Worm (Caenorhabditis elegans) whole organism, L3 larva: ENCODE measurements around the gene prx-5.
A peak's percentile ranks its signal among the peaks of the same experiment; 100 is the strongest.

Source experiments
- R02D3.7 ChIP-seq: fragments of 150-350 bp; optimal IDR thresholded peaks from 2 replicates; lab custom pipeline; 2014; ENCODE audit warnings: missing biosample characterization, missing genetic modification characterization
- ZK546.5 ChIP-seq: sonication (generic microtip); optimal IDR thresholded peaks from 2 replicates; lab custom pipeline; 2017; ENCODE audit warnings: missing biosample characterization, missing genetic modification characterization
- aly-2 ChIP-seq: fragments of 150-350 bp; optimal IDR thresholded peaks from 2 replicates; lab custom pipeline; 2014; ENCODE audit warnings: missing biosample characterization, missing genetic modification characterization
- ama-1 ChIP-seq: fragments of 150-350 bp; optimal IDR thresholded peaks from 2 replicates; lab custom pipeline; 2018
- ceh-16 ChIP-seq: sonication (generic microtip); optimal IDR thresholded peaks from 2 replicates; lab custom pipeline; 2017; ENCODE audit warnings: missing biosample characterization, missing genetic modification characterization
- ceh-28 ChIP-seq: fragments of 150-350 bp; optimal IDR thresholded peaks from 2 replicates; lab custom pipeline; 2014; ENCODE audit warnings: missing biosample characterization, missing genetic modification reagents, missing genetic modification characterization
- ceh-82 ChIP-seq: fragments of 150-350 bp; optimal IDR thresholded peaks from 2 replicates; lab custom pipeline; 2014; ENCODE audit warnings: missing biosample characterization, missing genetic modification characterization
- ceh-9 ChIP-seq: sonication (generic microtip); optimal IDR thresholded peaks from 2 replicates; lab custom pipeline; 2018; ENCODE audit warnings: missing biosample characterization, missing genetic modification characterization
- daf-12 ChIP-seq: fragments of 150-350 bp; optimal IDR thresholded peaks from 2 replicates; lab custom pipeline; 2014; ENCODE audit warnings: missing biosample characterization, missing genetic modification reagents, missing genetic modification characterization
- egl-27 ChIP-seq: sonication (generic microtip); optimal IDR thresholded peaks from 4 replicates; lab custom pipeline; 2017; ENCODE audit warnings: missing biosample characterization, missing genetic modification reagents, missing genetic modification characterization
- egl-5 ChIP-seq: fragments of 150-350 bp; optimal IDR thresholded peaks from 2 replicates; lab custom pipeline; 2017; ENCODE audit warnings: missing biosample characterization, missing genetic modification reagents, missing genetic modification characterization, inconsistent platforms
- elt-1 ChIP-seq: fragments of 150-350 bp; optimal IDR thresholded peaks from 2 replicates; lab custom pipeline; 2014; ENCODE audit warnings: missing biosample characterization, missing genetic modification characterization
- elt-2 ChIP-seq: sonication (generic microtip); optimal IDR thresholded peaks from 2 replicates; lab custom pipeline; 2016; ENCODE audit warnings: missing genetic modification reagents, mild to moderate bottlenecking, missing genetic modification characterization, missing compliant biosample characterization
- elt-3 ChIP-seq, 3 experiments: fragments of 150-350 bp in 1 of 3; sonication (generic microtip) in 2 of 3; optimal IDR thresholded peaks; 2 replicates in 2 of 3; 4 replicates in 1 of 3; lab custom pipeline; 2014 to 2017; ENCODE audit warnings: missing biosample characterization in 3 of 3, missing genetic modification characterization in 3 of 3
- eor-1 ChIP-seq, 2 experiments: fragments of 150-350 bp; optimal IDR thresholded peaks; 2 replicates each; lab custom pipeline; 2014 to 2018; ENCODE audit warnings: missing biosample characterization in 2 of 2, missing genetic modification characterization in 2 of 2
- fkh-10 ChIP-seq: sonication (generic microtip); optimal IDR thresholded peaks from 2 replicates; lab custom pipeline; 2017; ENCODE audit warnings: missing biosample characterization, missing genetic modification reagents, missing genetic modification characterization
- fkh-2 ChIP-seq: fragments of 150-350 bp; optimal IDR thresholded peaks from 2 replicates; lab custom pipeline; 2014; ENCODE audit warnings: missing biosample characterization, missing genetic modification reagents, missing genetic modification characterization
- fos-1 ChIP-seq: fragments of 150-350 bp; optimal IDR thresholded peaks from 2 replicates; lab custom pipeline; 2014; ENCODE audit warnings: missing biosample characterization, missing genetic modification characterization
- hmg-11 ChIP-seq: sonication (generic microtip); optimal IDR thresholded peaks from 2 replicates; lab custom pipeline; 2016; ENCODE audit warnings: missing genetic modification characterization, missing compliant biosample characterization
- jun-1 ChIP-seq: fragments of 150-350 bp; optimal IDR thresholded peaks from 2 replicates; lab custom pipeline; 2014; ENCODE audit warnings: missing biosample characterization, missing genetic modification reagents, missing genetic modification characterization
- lin-15B ChIP-seq: fragments of 150-350 bp; optimal IDR thresholded peaks from 2 replicates; lab custom pipeline; 2014; ENCODE audit warnings: missing biosample characterization, missing genetic modification characterization
- lin-39 ChIP-seq: fragments of 150-350 bp; optimal IDR thresholded peaks from 2 replicates; lab custom pipeline; 2018; ENCODE audit warnings: missing biosample characterization, missing genetic modification reagents, missing genetic modification characterization
- lsy-12 ChIP-seq: sonication (generic microtip); optimal IDR thresholded peaks from 2 replicates; lab custom pipeline; 2016; ENCODE audit warnings: mild to moderate bottlenecking, missing genetic modification characterization, missing compliant biosample characterization
- mdl-1 ChIP-seq: fragments of 150-350 bp; optimal IDR thresholded peaks from 2 replicates; lab custom pipeline; 2014; ENCODE audit warnings: missing biosample characterization, missing genetic modification characterization
- mml-1 ChIP-seq: fragments of 150-350 bp; sonication (generic microtip); optimal IDR thresholded peaks from 3 replicates; lab custom pipeline; 2014; ENCODE audit warnings: missing biosample characterization, missing genetic modification characterization
- nfya-1 ChIP-seq: sonication (generic microtip); optimal IDR thresholded peaks from 2 replicates; lab custom pipeline; 2017; ENCODE audit warnings: missing genetic modification characterization, mild to moderate bottlenecking, missing compliant biosample characterization, antibody characterized with exemption, moderate library complexity; ENCODE audit not compliant: insufficient read depth
- nhr-11 ChIP-seq: fragments of 150-350 bp; optimal IDR thresholded peaks from 2 replicates; lab custom pipeline; 2014; ENCODE audit warnings: missing biosample characterization, missing genetic modification characterization
- nhr-12 ChIP-seq: fragments of 150-350 bp; optimal IDR thresholded peaks from 2 replicates; lab custom pipeline; 2014; ENCODE audit warnings: missing biosample characterization, missing genetic modification characterization
- nhr-23 ChIP-seq: fragments of 150-350 bp; optimal IDR thresholded peaks from 2 replicates; lab custom pipeline; 2014; ENCODE audit warnings: missing biosample characterization, missing genetic modification reagents, missing genetic modification characterization
- nhr-237 ChIP-seq: fragments of 150-350 bp; optimal IDR thresholded peaks from 2 replicates; lab custom pipeline; 2014; ENCODE audit warnings: missing biosample characterization, missing genetic modification characterization
- nhr-25 ChIP-seq: sonication (generic microtip); optimal IDR thresholded peaks from 2 replicates; lab custom pipeline; 2017; ENCODE audit warnings: missing biosample characterization, missing genetic modification characterization
- nhr-28 ChIP-seq: fragments of 150-350 bp; optimal IDR thresholded peaks from 2 replicates; lab custom pipeline; 2014; ENCODE audit warnings: missing biosample characterization, missing genetic modification characterization
- nhr-43 ChIP-seq: sonication (generic microtip); optimal IDR thresholded peaks from 2 replicates; lab custom pipeline; 2016; ENCODE audit warnings: mild to moderate bottlenecking, missing genetic modification characterization, missing compliant biosample characterization; ENCODE audit not compliant: poor library complexity, severe bottlenecking
- nhr-67 ChIP-seq: fragments of 150-350 bp; optimal IDR thresholded peaks from 2 replicates; lab custom pipeline; 2014; ENCODE audit warnings: missing biosample characterization, missing genetic modification characterization
- nhr-76 ChIP-seq: fragments of 150-350 bp; sonication (generic microtip); optimal IDR thresholded peaks from 5 replicates; lab custom pipeline; 2014; ENCODE audit warnings: missing biosample characterization, missing genetic modification characterization
- nhr-77 ChIP-seq: fragments of 150-350 bp; optimal IDR thresholded peaks from 2 replicates; lab custom pipeline; 2014; ENCODE audit warnings: missing biosample characterization, missing genetic modification characterization
- pha-4 ChIP-seq: fragments of 150-350 bp; optimal IDR thresholded peaks from 2 replicates; lab custom pipeline; 2014; ENCODE audit warnings: missing biosample characterization, missing genetic modification reagents, missing genetic modification characterization
- pqm-1 ChIP-seq: fragments of 150-350 bp; optimal IDR thresholded peaks from 2 replicates; lab custom pipeline; 2017; ENCODE audit warnings: missing biosample characterization, missing genetic modification characterization, inconsistent platforms
- sea-2 ChIP-seq: fragments of 150-350 bp; sonication (generic microtip); optimal IDR thresholded peaks from 4 replicates; lab custom pipeline; 2014; ENCODE audit warnings: missing biosample characterization, missing genetic modification reagents, missing genetic modification characterization
- skn-1 ChIP-seq: fragments of 150-350 bp; optimal IDR thresholded peaks from 2 replicates; lab custom pipeline; 2014; ENCODE audit warnings: missing biosample characterization, missing genetic modification characterization
- snpc-4 ChIP-seq: fragments of 150-350 bp; optimal IDR thresholded peaks from 2 replicates; lab custom pipeline; 2014; ENCODE audit warnings: missing biosample characterization, missing genetic modification characterization
- tbx-2 ChIP-seq: sonication (generic microtip); optimal IDR thresholded peaks from 2 replicates; lab custom pipeline; 2016; ENCODE audit warnings: mild to moderate bottlenecking, missing genetic modification characterization, missing compliant biosample characterization
- unc-39 ChIP-seq: sonication (generic microtip); optimal IDR thresholded peaks from 4 replicates; lab custom pipeline; 2017; ENCODE audit warnings: missing biosample characterization, missing genetic modification characterization
- unc-62 ChIP-seq: fragments of 150-350 bp; sonication (generic microtip); optimal IDR thresholded peaks from 4 replicates; lab custom pipeline; 2014; ENCODE audit warnings: missing biosample characterization, missing genetic modification reagents, missing genetic modification characterization
- zag-1 ChIP-seq: fragments of 150-350 bp; optimal IDR thresholded peaks from 2 replicates; lab custom pipeline; 2014; ENCODE audit warnings: missing biosample characterization, missing genetic modification characterization
- ztf-11 ChIP-seq: fragments of 150-350 bp; optimal IDR thresholded peaks from 2 replicates; lab custom pipeline; 2014; ENCODE audit warnings: missing biosample characterization, missing genetic modification characterization
- ztf-4 ChIP-seq: fragments of 150-350 bp; optimal IDR thresholded peaks from 2 replicates; lab custom pipeline; 2014; ENCODE audit warnings: missing biosample characterization, missing genetic modification characterization

Gene prx-5

DNA sequence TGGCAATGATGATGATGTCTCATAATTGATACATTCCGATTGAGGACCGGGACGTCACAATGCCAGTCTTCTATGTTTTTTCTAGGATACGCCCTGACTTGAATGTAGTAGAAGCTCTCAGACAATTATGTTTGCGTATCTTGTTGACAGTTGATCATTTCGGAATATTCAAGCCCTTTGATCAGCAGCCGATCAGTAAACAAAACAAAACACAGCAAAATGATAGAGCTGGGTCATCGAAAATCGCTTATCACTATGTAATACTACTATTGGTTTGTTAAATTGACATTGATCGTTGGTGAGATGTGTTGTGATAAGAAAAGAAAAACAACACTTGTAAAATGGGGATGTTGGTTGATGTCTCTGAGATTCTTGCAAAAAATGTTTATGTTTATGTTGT is 33.6 kb downstream of the prx-5 start:
- TF ChIP-seq fkh-10 (GFP tag; lab: Kevin White, UChicago) (no peak), elt-2 (tag; lab: Kevin White, UChicago) (peak; percentile 7), ceh-82 (no peak), nhr-23 (tag; lab: Kevin White, UChicago) (no peak), ceh-9 (tag; lab: Kevin White, UChicago) (no peak), ZK546.5 (no peak), daf-12 (no peak)

DNA sequence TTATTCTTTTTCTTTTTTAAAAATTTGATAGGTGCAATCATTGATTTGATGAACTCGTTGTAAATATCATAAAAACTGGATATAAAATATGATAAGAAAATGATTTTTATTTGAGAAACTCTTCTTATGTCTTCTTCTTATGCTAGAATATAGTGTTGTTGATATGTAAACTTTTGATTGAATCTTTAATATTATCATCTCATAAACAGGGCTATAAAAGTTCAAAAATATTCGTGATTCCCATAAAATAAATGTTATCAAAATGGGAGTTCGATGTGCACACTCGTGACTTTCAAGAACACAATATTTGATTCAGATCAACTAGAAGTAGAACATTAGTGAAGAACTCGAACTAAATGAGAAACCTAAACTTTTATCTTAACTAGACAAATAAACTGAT is 34.3 kb downstream of the prx-5 start:
- TF ChIP-seq elt-2 (tag; lab: Kevin White, UChicago) (peak; percentile 89), skn-1 (tag; lab: Kevin White, UChicago) (no peak), fkh-2 (tag; lab: Kevin White, UChicago) (no peak), pha-4 (tag; lab: Kevin White, UChicago) (peak; percentile 52), nhr-25 (tag; lab: Kevin White, UChicago) (no peak), nhr-43 (tag; lab: Kevin White, UChicago) (no peak), egl-27 (no peak), egl-5 (tag; lab: Kevin White, UChicago) (no peak), lsy-12 (no peak), pqm-1 (tag; lab: Kevin White, UChicago) (peak; percentile 80), jun-1 (tag; lab: Kevin White, UChicago) (peak; percentile 47)

DNA sequence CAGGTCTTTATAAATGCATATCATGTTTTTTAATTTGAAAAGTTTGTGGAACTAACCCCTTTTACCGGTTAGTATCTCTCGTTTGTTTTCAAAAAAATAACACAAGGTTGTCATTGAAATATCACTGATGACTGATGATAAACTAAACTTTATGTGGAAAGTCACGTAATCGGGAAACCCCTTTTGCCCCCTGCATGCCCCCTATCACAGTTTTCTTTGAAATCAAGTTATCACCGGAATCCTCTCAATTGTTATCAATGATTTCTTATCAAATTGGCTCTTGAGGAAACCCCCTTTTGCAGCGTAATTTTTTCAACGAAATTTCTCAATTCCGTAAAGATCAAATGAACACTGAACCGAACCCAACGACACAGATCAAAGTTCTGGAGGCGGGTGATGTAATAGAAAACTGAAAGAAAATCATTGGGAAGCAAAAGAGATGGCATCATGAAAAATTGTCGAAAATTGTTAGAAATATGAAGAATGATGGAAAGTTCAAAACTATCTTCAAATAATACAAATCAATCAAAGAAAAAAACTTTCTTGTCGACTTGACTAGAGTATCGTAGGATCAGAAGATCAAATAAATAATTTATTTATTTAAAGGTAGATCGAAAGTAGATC is 35.8 kb downstream of the prx-5 start:
- TF ChIP-seq snpc-4 (tag; lab: Kevin White, UChicago), result no peak
- TF ChIP-seq ZK546.5, result no peak
- TF ChIP-seq mdl-1, result peak; percentile 39
- peak; percentile 95 for TF ChIP-seq elt-2 (tag; lab: Kevin White, UChicago)
- TF ChIP-seq unc-39 (tag; lab: Kevin White, UChicago), result no peak
- TF ChIP-seq nhr-77, result no peak
- TF ChIP-seq hmg-11, result no peak
- TF ChIP-seq ceh-82, result no peak
- no peak for TF ChIP-seq lin-39 (tag; lab: Kevin White, UChicago)
- no peak for TF ChIP-seq ceh-16 (tag; lab: Kevin White, UChicago)
- no peak for TF ChIP-seq skn-1 (tag; lab: Kevin White, UChicago)
- TF ChIP-seq nfya-1 (tag; lab: Kevin White, UChicago), result peak; percentile 17
- peak; percentile 67 for TF ChIP-seq jun-1 (tag; lab: Kevin White, UChicago)
- TF ChIP-seq tbx-2 (tag; lab: Kevin White, UChicago), result no peak
- no peak for TF ChIP-seq egl-5 (tag; lab: Kevin White, UChicago)
- no peak for TF ChIP-seq nhr-67
- TF ChIP-seq fos-1 (tag; lab: Kevin White, UChicago), result peak; percentile 66
- TF ChIP-seq nhr-76 (tag; lab: Kevin White, UChicago), result no peak
- TF ChIP-seq nhr-28 (tag; lab: Kevin White, UChicago), result no peak
- TF ChIP-seq mml-1 (tag; lab: Kevin White, UChicago), result no peak
- TF ChIP-seq lin-15B (tag; lab: Kevin White, UChicago), result no peak
- TF ChIP-seq nhr-11 (tag; lab: Kevin White, UChicago), result no peak
- TF ChIP-seq ztf-11 (tag; lab: Kevin White, UChicago), result no peak
- peak; percentile 42 to 91 (median 87) for TF ChIP-seq elt-3 (tag; optimal IDR thresholded peaks at IDR 0.05; lab: Kevin White, UChicago)
- no peak for TF ChIP-seq elt-1 (tag; lab: Kevin White, UChicago)
- no peak for TF ChIP-seq ama-1 (lab: Kevin White, UChicago)
- no peak for TF ChIP-seq ceh-28 (tag; lab: Kevin White, UChicago)
- no peak for TF ChIP-seq aly-2 (tag; lab: Kevin White, UChicago)
- TF ChIP-seq nhr-25 (tag; lab: Kevin White, UChicago), result peak; percentile 6
- no peak for TF ChIP-seq daf-12
- TF ChIP-seq R02D3.7 (tag; lab: Kevin White, UChicago), result peak; percentile 7
- TF ChIP-seq unc-62 (GFP tag; lab: Kevin White, UChicago), result no peak
- TF ChIP-seq pqm-1 (tag; lab: Kevin White, UChicago), result peak; percentile 88
- no peak for TF ChIP-seq sea-2 (GFP tag; lab: Kevin White, UChicago)
- no peak for TF ChIP-seq eor-1 (tag; optimal IDR thresholded peaks at IDR 0.05; lab: Kevin White, UChicago)
- no peak for TF ChIP-seq zag-1 (tag; lab: Kevin White, UChicago)
- TF ChIP-seq nhr-12 (tag; lab: Kevin White, UChicago), result no peak
- TF ChIP-seq pha-4 (tag; lab: Kevin White, UChicago), result no peak
- no peak for TF ChIP-seq egl-27
- no peak for TF ChIP-seq ceh-9 (tag; lab: Kevin White, UChicago)
- TF ChIP-seq fkh-2 (tag; lab: Kevin White, UChicago), result no peak
- peak; percentile 51 for TF ChIP-seq nhr-23 (tag; lab: Kevin White, UChicago)
- no peak for TF ChIP-seq ztf-4 (tag; lab: Kevin White, UChicago)
- TF ChIP-seq lsy-12, result no peak
- peak; percentile 65 for TF ChIP-seq nhr-43 (tag; lab: Kevin White, UChicago)
- TF ChIP-seq nhr-237 (tag; lab: Kevin White, UChicago), result no peak
- TF ChIP-seq fkh-10 (GFP tag; lab: Kevin White, UChicago), result no peak
